Fruit fly (Drosophila melanogaster): ENCODE results near the gene CG12016.

DNA sequence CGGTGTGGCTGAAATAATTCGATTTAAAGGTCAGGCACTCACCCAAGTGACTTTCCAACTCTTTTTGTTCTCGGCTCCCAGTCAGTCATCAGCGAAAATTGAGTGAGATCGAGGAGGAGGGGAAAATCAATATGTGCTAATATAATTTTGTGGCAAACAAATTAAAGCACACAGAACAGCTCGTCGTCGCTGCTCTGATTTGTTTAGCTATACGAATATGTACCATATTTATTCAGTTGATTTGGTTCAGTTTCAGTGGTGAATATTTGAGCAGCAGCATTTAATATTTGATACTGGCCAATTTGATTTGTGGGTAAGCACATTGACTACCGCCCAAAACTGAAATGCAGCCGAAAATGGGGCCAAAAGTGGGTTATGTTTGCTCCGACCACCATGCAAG, 13.9 kb upstream of the CG12016 start:
- no peak for TF ChIP-seq Pif1B (GFP tag; optimal IDR thresholded peaks at IDR 0.05)
- no peak for TF ChIP-seq CG10348 (GFP tag; IDR thresholded peaks at IDR 0.05)
- no peak for TF ChIP-seq CG15710 (tag; optimal IDR thresholded peaks at IDR 0.05)
